Worm (Caenorhabditis elegans) whole organism, young adult: ENCODE results near the gene Y69A2AR.31.

Experiments used
- F52B5.7 ChIP-seq: sonication (generic microtip); optimal IDR thresholded peaks from 2 replicates; lab custom pipeline; 2016; ENCODE audit warnings: mild to moderate bottlenecking, missing genetic modification characterization, missing compliant biosample characterization
- Y79H2A.3 ChIP-seq: fragments of 200-800 bp; sonication (Bioruptor generic); conservative IDR thresholded peaks from 2 replicates; pipeline ENCODE4 v1.3.6; 2022; ENCODE audit warnings: missing genetic modification reagents, missing genetic modification characterization, missing compliant biosample characterization
- attf-6 ChIP-seq: fragments of 200-800 bp; sonication (Bioruptor generic); IDR thresholded peaks from 2 replicates; pipeline ENCODE4 v1.3.6; 2022; ENCODE audit warnings: missing genetic modification reagents, missing genetic modification characterization, missing compliant biosample characterization
- dpff-1 ChIP-seq: sonication (generic microtip); optimal IDR thresholded peaks from 2 replicates; lab custom pipeline; 2017; ENCODE audit warnings: mild to moderate bottlenecking, missing genetic modification characterization, missing compliant biosample characterization
- let-526 ChIP-seq: fragments of 200-800 bp; sonication (Bioruptor generic); IDR thresholded peaks from 2 replicates; pipeline ENCODE4 v1.3.6; 2022; ENCODE audit warnings: missing genetic modification reagents, missing genetic modification characterization, missing compliant biosample characterization
- pha-4 ChIP-seq: fragments of 150-350 bp; sonication (generic microtip); optimal IDR thresholded peaks from 2 replicates; lab custom pipeline; 2014; ENCODE audit warnings: missing biosample characterization, missing genetic modification reagents, missing genetic modification characterization
- snpc-4 ChIP-seq, 5 experiments: fragments of 150-350 bp in 1 of 5; sonication (generic microtip) in 4 of 5; optimal IDR thresholded peaks; 2 replicates each; lab custom pipeline; 2014 to 2018; ENCODE audit warnings: missing genetic modification characterization in 5 of 5, missing biosample characterization in 3 of 5, antibody characterized with exemption in 2 of 5, mild to moderate bottlenecking in 2 of 5, missing compliant biosample characterization in 2 of 5, missing genotype in 2 of 5, moderate library complexity in 2 of 5, missing genetic modification reagents in 1 of 5
- unc-62 ChIP-seq: fragments of 150-350 bp; optimal IDR thresholded peaks from 2 replicates; lab custom pipeline; 2014; ENCODE audit warnings: missing biosample characterization, missing genetic modification reagents, missing genetic modification characterization

ce11 chrIV:2613754-2614244 is 50.0 kb downstream of the Y69A2AR.31 start, which contains the start of gene daao-1:
- TF ChIP-seq unc-62: no peak
- no peak for TF ChIP-seq dpff-1 (tag; lab: Kevin White, UChicago)
- TF ChIP-seq Y79H2A.3 (GFP tag; lab: Robert Waterston, UW): no peak
- no peak for TF ChIP-seq F52B5.7 (tag; lab: Kevin White, UChicago)
- no peak for TF ChIP-seq snpc-4 (GFP tag; optimal IDR thresholded peaks at IDR 0.05; lab: Kevin White, UChicago)
- TF ChIP-seq snpc-4 (tag; optimal IDR thresholded peaks at IDR 0.05; lab: Kevin White, UChicago): no peak
- TF ChIP-seq attf-6 (GFP tag; lab: Robert Waterston, UW): no peak
- TF ChIP-seq let-526 (GFP tag; lab: Robert Waterston, UW): no peak
- no peak for TF ChIP-seq pha-4 (tag; lab: Kevin White, UChicago)
